Fruit fly (Drosophila melanogaster) whole organism, embryonic: ENCODE measurements around the gene rols.
A peak's percentile ranks its signal among the peaks of the same experiment; 100 is the strongest.

Experiments
- ATbp ChIP-seq: fragments of 200-800 bp; sonication (Bioruptor generic); optimal IDR thresholded peaks from 2 replicates; lab custom pipeline; 2017; ENCODE audit warnings: missing biosample characterization, mild to moderate bottlenecking, missing genetic modification characterization, missing genetic modification reagents
- Abd-B ChIP-seq: fragments of 200-800 bp; sonication (Bioruptor generic); optimal IDR thresholded peaks from 2 replicates; lab custom pipeline; 2018; ENCODE audit warnings: missing biosample characterization, mild to moderate bottlenecking, missing genetic modification characterization, moderate library complexity
- B-H1 ChIP-seq: fragments of 200-800 bp; sonication (Bioruptor generic); IDR thresholded peaks from 3 replicates; pipeline ENCODE4 v1.3.6; 2022; ENCODE audit warnings: missing biosample characterization, missing genetic modification characterization
- CG13424 ChIP-seq: fragments of 200-800 bp; sonication (Bioruptor generic); optimal IDR thresholded peaks from 2 replicates; lab custom pipeline; 2019; ENCODE audit warnings: missing biosample characterization, mild to moderate bottlenecking, missing genetic modification characterization, moderate library complexity
- CG14050 ChIP-seq: fragments of 200-800 bp; sonication (Bioruptor generic); IDR thresholded peaks from 3 replicates; pipeline ENCODE4 v1.3.6; 2022; ENCODE audit warnings: missing biosample characterization, missing genetic modification characterization
- CG14860 ChIP-seq: fragments of 200-800 bp; sonication (Bioruptor generic); IDR thresholded peaks from 3 replicates; pipeline ENCODE4 v1.3.6; 2022; ENCODE audit warnings: missing biosample characterization, missing genetic modification characterization; ENCODE audit not compliant: partially characterized antibody
- CG1529 ChIP-seq: fragments of 200-800 bp; sonication (Bioruptor generic); optimal IDR thresholded peaks from 3 replicates; lab custom pipeline; 2018; ENCODE audit warnings: missing biosample characterization, missing genetic modification characterization
- CG16779 ChIP-seq: fragments of 200-800 bp; sonication (Bioruptor generic); IDR thresholded peaks from 2 replicates; pipeline ENCODE4 v1.3.6; 2022; ENCODE audit warnings: missing biosample characterization, missing genetic modification characterization
- CG2678 ChIP-seq: fragments of 200-800 bp; sonication (Bioruptor generic); optimal IDR thresholded peaks from 3 replicates; lab custom pipeline; 2019; ENCODE audit warnings: missing biosample characterization, mild to moderate bottlenecking, missing genetic modification characterization, moderate library complexity
- CG31365 ChIP-seq: fragments of 200-800 bp; sonication (Bioruptor generic); optimal IDR thresholded peaks from 2 replicates; lab custom pipeline; 2018; ENCODE audit warnings: missing biosample characterization, mild to moderate bottlenecking, missing genetic modification characterization
- CG34376 ChIP-seq: fragments of 200-800 bp; sonication (Bioruptor generic); optimal IDR thresholded peaks from 2 replicates; lab custom pipeline; 2018; ENCODE audit warnings: missing biosample characterization, mild to moderate bottlenecking, missing genetic modification characterization
- CG34422 ChIP-seq: fragments of 200-800 bp; sonication (Bioruptor generic); IDR thresholded peaks from 3 replicates; pipeline ENCODE4 v1.3.6; 2022; ENCODE audit warnings: missing biosample characterization, missing genetic modification characterization
- CG3847 ChIP-seq: fragments of 200-800 bp; sonication (Bioruptor generic); IDR thresholded peaks from 2 replicates; pipeline ENCODE4 v1.3.6; 2022; ENCODE audit warnings: missing biosample characterization, missing genetic modification characterization
- CG4424 ChIP-seq: fragments of 200-800 bp; sonication (Bioruptor generic); optimal IDR thresholded peaks from 3 replicates; lab custom pipeline; 2016; ENCODE audit warnings: missing biosample characterization, missing genetic modification characterization
- CG6689 ChIP-seq: fragments of 200-800 bp; sonication (Bioruptor generic); IDR thresholded peaks from 2 replicates; pipeline ENCODE4 v1.3.6; 2022; ENCODE audit warnings: missing biosample characterization, missing genetic modification characterization
- CG6791 ChIP-seq: fragments of 200-800 bp; sonication (Bioruptor generic); IDR thresholded peaks from 3 replicates; pipeline ENCODE4 v1.3.6; 2022; ENCODE audit warnings: missing biosample characterization, missing genetic modification characterization; ENCODE audit not compliant: partially characterized antibody
- CG8478 ChIP-seq: fragments of >200 bp; optimal IDR thresholded peaks from 2 replicates; lab custom pipeline; 2018
- CG9727 ChIP-seq: fragments of 200-800 bp; sonication (Bioruptor generic); optimal IDR thresholded peaks from 3 replicates; lab custom pipeline; 2017; ENCODE audit warnings: missing biosample characterization, mild to moderate bottlenecking, missing genetic modification characterization
- E2f1 ChIP-seq: fragments of 200-800 bp; sonication (Bioruptor generic); IDR thresholded peaks from 2 replicates; pipeline ENCODE4 v1.3.6; 2022; ENCODE audit warnings: missing biosample characterization, missing genetic modification characterization
- HHEX ChIP-seq: fragments of 200-800 bp; sonication (Bioruptor generic); optimal IDR thresholded peaks from 3 replicates; lab custom pipeline; 2017; ENCODE audit warnings: missing biosample characterization, mild to moderate bottlenecking, missing genetic modification characterization, missing genetic modification reagents
- HLH3B ChIP-seq: fragments of 200-800 bp; sonication (Bioruptor generic); IDR thresholded peaks from 2 replicates; pipeline ENCODE4 v1.3.6; 2022; ENCODE audit warnings: missing biosample characterization, missing genetic modification characterization
- Hr78 ChIP-seq, 2 experiments: fragments of 200-800 bp in 1 of 2; fragments of >200 bp in 1 of 2; sonication (Bioruptor generic) in 1 of 2; optimal IDR thresholded peaks; 2 replicates each; lab custom pipeline; 2017 to 2019; ENCODE audit warnings: missing biosample characterization in 2 of 2, missing genetic modification characterization in 2 of 2, mild to moderate bottlenecking in 1 of 2, moderate library complexity in 1 of 2
- Lhr ChIP-seq: fragments of 200-800 bp; sonication (Bioruptor generic); optimal IDR thresholded peaks from 3 replicates; lab custom pipeline; 2017; ENCODE audit warnings: mild to moderate bottlenecking, missing biosample characterization, missing genetic modification reagents, missing genetic modification characterization
- Med ChIP-seq: fragments of 200-800 bp; sonication (Bioruptor generic); peaks from one replicate; lab custom pipeline; 2016; ENCODE audit warnings: missing biosample characterization, missing genetic modification characterization, mild to moderate bottlenecking, inconsistent platforms, moderate library complexity
- Myb ChIP-seq: fragments of 200-800 bp; sonication (Bioruptor generic); optimal IDR thresholded peaks from 2 replicates; lab custom pipeline; 2016; ENCODE audit warnings: missing biosample characterization, missing genetic modification characterization
- NfI ChIP-seq: fragments of 200-800 bp; sonication (Bioruptor generic); optimal IDR thresholded peaks from 3 replicates; lab custom pipeline; 2018; ENCODE audit warnings: missing biosample characterization, mild to moderate bottlenecking, missing genetic modification characterization, moderate library complexity
- Oaz ChIP-seq: fragments of 200-800 bp; sonication (Bioruptor generic); IDR thresholded peaks from 2 replicates; pipeline ENCODE4 v1.3.6; 2022; ENCODE audit warnings: missing biosample characterization, missing genetic modification characterization
- Scr ChIP-seq: fragments of 200-800 bp; sonication (Bioruptor generic); IDR thresholded peaks from 2 replicates; pipeline ENCODE4 v1.3.6; 2022; ENCODE audit warnings: missing biosample characterization, missing genetic modification characterization; ENCODE audit not compliant: partially characterized antibody
- Sry-β ChIP-seq: fragments of 200-800 bp; sonication (Bioruptor generic); optimal IDR thresholded peaks from 2 replicates; lab custom pipeline; 2018; ENCODE audit warnings: missing biosample characterization, mild to moderate bottlenecking, missing genetic modification characterization, moderate library complexity
- ac ChIP-seq: fragments of 200-800 bp; sonication (Bioruptor generic); optimal IDR thresholded peaks from 3 replicates; lab custom pipeline; 2017; ENCODE audit warnings: missing biosample characterization, mild to moderate bottlenecking, missing genetic modification characterization
- bab2 ChIP-seq: fragments of 200-800 bp; sonication (Bioruptor generic); optimal IDR thresholded peaks from 2 replicates; lab custom pipeline; 2016; ENCODE audit warnings: missing biosample characterization, missing genetic modification characterization
- br ChIP-seq: fragments of >200 bp; optimal IDR thresholded peaks from 2 replicates; lab custom pipeline; 2017
- chif ChIP-seq, 2 experiments: fragments of 200-800 bp; sonication (Bioruptor generic); optimal IDR thresholded peaks; 3 replicates each; lab custom pipeline; 2016; ENCODE audit warnings: missing biosample characterization in 2 of 2, missing genetic modification characterization in 2 of 2
- chn ChIP-seq: fragments of 200-800 bp; sonication (Bioruptor generic); optimal IDR thresholded peaks from 2 replicates; lab custom pipeline; 2016; ENCODE audit warnings: missing biosample characterization, missing genetic modification characterization
- crc ChIP-seq: fragments of 200-800 bp; sonication (Bioruptor generic); optimal IDR thresholded peaks from 2 replicates; lab custom pipeline; 2016; ENCODE audit warnings: missing biosample characterization, missing genetic modification characterization
- crp ChIP-seq, 2 experiments: fragments of 200-800 bp; sonication (Bioruptor generic); optimal IDR thresholded peaks; 2 replicates in 1 of 2; 3 replicates in 1 of 2; lab custom pipeline; 2017; ENCODE audit warnings: missing biosample characterization in 2 of 2, missing genetic modification characterization in 2 of 2, mild to moderate bottlenecking in 1 of 2, moderate library complexity in 1 of 2
- dan ChIP-seq: fragments of 200-800 bp; sonication (Bioruptor generic); IDR thresholded peaks from 2 replicates; pipeline ENCODE4 v1.3.6; 2022; ENCODE audit warnings: missing biosample characterization, missing genetic modification characterization
- fru ChIP-seq: fragments of >200 bp; optimal IDR thresholded peaks from 2 replicates; lab custom pipeline; 2017
- grau ChIP-seq: fragments of 200-800 bp; optimal IDR thresholded peaks from 3 replicates; lab custom pipeline; 2019; ENCODE audit warnings: missing biosample characterization, mild to moderate bottlenecking, missing genetic modification characterization, moderate library complexity
- her ChIP-seq: fragments of 200-800 bp; sonication (Bioruptor generic); optimal IDR thresholded peaks from 2 replicates; lab custom pipeline; 2016; ENCODE audit warnings: missing biosample characterization, missing genetic modification characterization
- lab ChIP-seq: fragments of 200-800 bp; sonication (Bioruptor generic); optimal IDR thresholded peaks from 3 replicates; lab custom pipeline; 2017; ENCODE audit warnings: missing biosample characterization, missing genetic modification characterization, mild to moderate bottlenecking, moderate library complexity, missing genetic modification reagents
- pita ChIP-seq: fragments of 200-800 bp; sonication (Bioruptor generic); optimal IDR thresholded peaks from 2 replicates; lab custom pipeline; 2017; ENCODE audit warnings: missing biosample characterization, mild to moderate bottlenecking, missing genetic modification characterization
- ro ChIP-seq: fragments of 200-800 bp; sonication (Bioruptor generic); IDR thresholded peaks from 2 replicates; pipeline ENCODE4 v1.3.6; 2022; ENCODE audit warnings: missing biosample characterization, missing genetic modification characterization
- sens ChIP-seq: fragments of 200-800 bp; sonication (Bioruptor generic); peaks from one replicate; lab custom pipeline; 2016; ENCODE audit warnings: missing biosample characterization, missing genetic modification characterization
- shn ChIP-seq: fragments of 200-800 bp; sonication (Bioruptor generic); optimal IDR thresholded peaks from 3 replicates; lab custom pipeline; 2016; ENCODE audit warnings: missing biosample characterization, missing genetic modification characterization
- tll ChIP-seq, 2 experiments: fragments of 200-800 bp in 1 of 2; fragments of >200 bp in 1 of 2; sonication (Bioruptor generic) in 1 of 2; optimal IDR thresholded peaks; 2 replicates each; lab custom pipeline; 2017 to 2019; ENCODE audit warnings: missing biosample characterization in 2 of 2, missing genetic modification characterization in 2 of 2, mild to moderate bottlenecking in 1 of 2, moderate library complexity in 1 of 2
- zen2 ChIP-seq: fragments of 200-800 bp; sonication (Bioruptor generic); IDR thresholded peaks from 3 replicates; pipeline ENCODE4 v1.3.6; 2022; ENCODE audit warnings: missing biosample characterization, missing genetic modification characterization; ENCODE audit not compliant: partially characterized antibody
- zfh2 ChIP-seq: fragments of 200-800 bp; sonication (Bioruptor generic); optimal IDR thresholded peaks from 2 replicates; lab custom pipeline; 2016; ENCODE audit warnings: missing biosample characterization, missing genetic modification characterization

The rols gene

dm6 chr3L:12056286-12057178 is 8.1 kb downstream of the rols start (continued):
- TF ChIP-seq CG9727 (GFP tag; lab: Kevin White, UChicago) (peak; percentile 85), bab2 (peak; percentile 67), HLH3B (GFP tag; lab: Robert Waterston, UW) (peak; percentile 50; the same call in 1 of the 2 replicates), NfI (GFP tag; lab: Kevin White, UChicago) (peak; percentile 8), CG8478 (lab: Kevin White, UChicago) (no peak), grau (tag; lab: Kevin White, UChicago) (peak; percentile 68), chn (GFP tag; lab: Kevin White, UChicago) (peak; percentile 46), CG2678 (tag; lab: Kevin White, UChicago) (peak; percentile 80), Sry-β (GFP tag; lab: Kevin White, UChicago) (peak; percentile 32), zen2 (peak; percentile 33; the same call in 2 of the 3 replicates), CG31365 (tag; lab: Kevin White, UChicago) (no peak), CG6689 (GFP tag; lab: Robert Waterston, UW) (peak; percentile 76), chif (GFP tag; optimal IDR thresholded peaks at IDR 0.05; lab: Kevin White, UChicago) (peak; percentile 52 to 78), dan (GFP tag; lab: Robert Waterston, UW) (0 out of 2 replicates have a peak, but pooled peaks have one; percentile 30), Oaz (GFP tag; lab: Robert Waterston, UW) (0 out of 2 replicates have a peak, but pooled peaks have one; percentile 7), ro (GFP tag; lab: Robert Waterston, UW) (peak; percentile 33; the same call in 1 of the 2 replicates), CG13424 (peak; percentile 62), tll (GFP tag; optimal IDR thresholded peaks at IDR 0.05; lab: Kevin White, UChicago) (peak in 1 of 2 experiments; percentile 68), CG14860 (GFP tag; lab: Robert Waterston, UW) (no peak), E2f1 (GFP tag; lab: Robert Waterston, UW) (peak; percentile 47), Scr (peak; percentile 27; the same call in 1 of the 2 replicates), Abd-B (GFP tag; lab: Kevin White, UChicago) (peak; percentile 55), CG16779 (GFP tag; lab: Robert Waterston, UW) (no peak), fru (lab: Kevin White, UChicago) (no peak), CG34422 (GFP tag; lab: Robert Waterston, UW) (peak; percentile 39), pita (GFP tag; lab: Kevin White, UChicago) (no peak), Hr78 (GFP tag; optimal IDR thresholded peaks at IDR 0.05; lab: Kevin White, UChicago) (peak in 1 of 2 experiments; percentile 59), CG6791 (GFP tag; lab: Robert Waterston, UW) (peak; percentile 51; the same call in 1 of the 3 replicates), CG14050 (GFP tag; lab: Robert Waterston, UW) (peak; percentile 24; the same call in 2 of the 3 replicates), sens (GFP tag; lab: Kevin White, UChicago) (peak; percentile 97), Lhr (GFP tag; lab: Kevin White, UChicago) (peak; percentile 23), ATbp (peak; percentile 78), br (lab: Kevin White, UChicago) (no peak), shn (GFP tag; lab: Kevin White, UChicago) (peak; percentile 79), Med (GFP tag; lab: Kevin White, UChicago) (peak; percentile 87), CG34376 (peak; percentile 61), zfh2 (GFP tag; lab: Kevin White, UChicago) (peak; percentile 23), B-H1 (GFP tag; lab: Robert Waterston, UW) (peak; percentile 48), CG1529 (GFP tag; lab: Kevin White, UChicago) (peak; percentile 28), Myb (peak; percentile 49), her (peak; percentile 24), HHEX (GFP tag; lab: Kevin White, UChicago) (peak; percentile 76), crp (GFP tag; optimal IDR thresholded peaks at IDR 0.05; lab: Kevin White, UChicago) (peak in 1 of 2 experiments; percentile 13), CG4424 (GFP tag; lab: Kevin White, UChicago) (peak; percentile 71), ac (GFP tag; lab: Kevin White, UChicago) (peak; percentile 9), lab (GFP tag; lab: Kevin White, UChicago) (peak; percentile 68), CG3847 (GFP tag; lab: Robert Waterston, UW) (peak; percentile 30), crc (peak; percentile 50)
